Fruit fly (Drosophila melanogaster) whole organism, adult: ENCODE results near the gene qtc.

Experiments used
- CG11617 ChIP-seq: fragments of 200-800 bp; sonication (Bioruptor generic); optimal IDR thresholded peaks from 2 replicates; lab custom pipeline; 2017; ENCODE audit warnings: mild to moderate bottlenecking, missing biosample characterization, missing genetic modification reagents, missing genetic modification characterization
- CG12768 ChIP-seq: fragments of 200-800 bp; sonication (Bioruptor generic); optimal IDR thresholded peaks from 2 replicates; lab custom pipeline; 2017; ENCODE audit warnings: missing biosample characterization, missing genetic modification characterization, mild to moderate bottlenecking, moderate library complexity, missing genetic modification reagents
- CG14711 ChIP-seq: fragments of 200-800 bp; sonication (Bioruptor generic); optimal IDR thresholded peaks from 2 replicates; lab custom pipeline; 2018; ENCODE audit warnings: missing biosample characterization, mild to moderate bottlenecking, missing genetic modification characterization, moderate library complexity
- CG7045 ChIP-seq: fragments of 200-800 bp; sonication (Bioruptor generic); optimal IDR thresholded peaks from 2 replicates; lab custom pipeline; 2017; ENCODE audit warnings: missing biosample characterization, mild to moderate bottlenecking, missing genetic modification characterization
- CG7101 ChIP-seq: fragments of 200-800 bp; sonication (Bioruptor generic); optimal IDR thresholded peaks from 2 replicates; lab custom pipeline; 2018; ENCODE audit warnings: missing biosample characterization, mild to moderate bottlenecking, missing genetic modification characterization, moderate library complexity
- Clk ChIP-seq: fragments of 200-800 bp; sonication (Bioruptor generic); optimal IDR thresholded peaks from 2 replicates; lab custom pipeline; 2017; ENCODE audit warnings: missing biosample characterization, missing genetic modification characterization
- Crg-1 ChIP-seq: fragments of 200-800 bp; sonication (Bioruptor generic); optimal IDR thresholded peaks from 2 replicates; lab custom pipeline; 2016; ENCODE audit warnings: missing biosample characterization, missing genetic modification characterization
- Hr96 ChIP-seq: fragments of 200-800 bp; sonication (Bioruptor generic); optimal IDR thresholded peaks from 2 replicates; lab custom pipeline; 2016; ENCODE audit warnings: missing biosample characterization, missing genetic modification characterization
- Mnt ChIP-seq: fragments of 200-800 bp; sonication (Bioruptor generic); optimal IDR thresholded peaks from 2 replicates; lab custom pipeline; 2016; ENCODE audit warnings: missing biosample characterization, mild to moderate bottlenecking, missing genetic modification characterization
- bab1 ChIP-seq: fragments of 200-800 bp; sonication (Bioruptor generic); optimal IDR thresholded peaks from 3 replicates; lab custom pipeline; 2019; ENCODE audit warnings: missing biosample characterization, mild to moderate bottlenecking, missing genetic modification characterization, moderate library complexity
- cic ChIP-seq: fragments of 200-800 bp; sonication (Bioruptor generic); optimal IDR thresholded peaks from 2 replicates; lab custom pipeline; 2017; ENCODE audit warnings: missing biosample characterization, mild to moderate bottlenecking, missing genetic modification characterization, moderate library complexity
- kay ChIP-seq: fragments of 200-800 bp; sonication (Bioruptor generic); peaks from one replicate; lab custom pipeline; 2016; ENCODE audit warnings: missing biosample characterization, missing genetic modification characterization, borderline replicate concordance
- pad ChIP-seq: fragments of 200-800 bp; sonication (Bioruptor generic); optimal IDR thresholded peaks from 3 replicates; lab custom pipeline; 2017; ENCODE audit warnings: missing biosample characterization, missing genetic modification characterization, mild to moderate bottlenecking, moderate library complexity, missing genetic modification reagents
- tj ChIP-seq: fragments of 200-800 bp; sonication (Bioruptor generic); optimal IDR thresholded peaks from 3 replicates; lab custom pipeline; 2017; ENCODE audit warnings: missing biosample characterization, mild to moderate bottlenecking, missing genetic modification characterization, moderate library complexity

- TF ChIP-seq CG7101: no peak
- no peak for TF ChIP-seq Crg-1 (GFP tag; lab: Kevin White, UChicago)
- TF ChIP-seq CG12768 (GFP tag; lab: Kevin White, UChicago): no peak
- TF ChIP-seq Mnt (GFP tag; lab: Kevin White, UChicago): no peak
- TF ChIP-seq bab1 (GFP tag; lab: Kevin White, UChicago): no peak
- TF ChIP-seq CG7045 (GFP tag; lab: Kevin White, UChicago): no peak
- TF ChIP-seq cic: peak; percentile 13
- TF ChIP-seq Clk (GFP tag; lab: Kevin White, UChicago): no peak
- TF ChIP-seq CG11617 (GFP tag; lab: Kevin White, UChicago): no peak
- no peak for TF ChIP-seq kay (GFP tag; lab: Kevin White, UChicago)
- no peak for TF ChIP-seq CG14711 (tag; lab: Kevin White, UChicago)
- no peak for TF ChIP-seq Hr96 (GFP tag; lab: Kevin White, UChicago)
- no peak for TF ChIP-seq pad (GFP tag; lab: Kevin White, UChicago)
- TF ChIP-seq tj (GFP tag; lab: Kevin White, UChicago): no peak
Measured at dm6 chr2L:5062799-5063404, 2.3 kb downstream of the qtc start.
